Worm (Caenorhabditis elegans): ENCODE results near the gene rpl-10.

rpl-10 gene

ce11 chrII:8152711-8153325 lies 9.1 kb downstream of the rpl-10 start:
- TF ChIP-seq attf-6 (GFP tag; IDR thresholded peaks at IDR 0.05) = no peak
- TF ChIP-seq hrde-1 (tag; optimal IDR thresholded peaks at IDR 0.05; ENCODE audit: borderline replicate concordance) = no peak
- TF ChIP-seq attf-3 (GFP tag; conservative IDR thresholded peaks at IDR 0.05) = no peak
- TF ChIP-seq chd-7 (tag; optimal IDR thresholded peaks at IDR 0.05) = no peak
- TF ChIP-seq sdz-38 (tag; optimal IDR thresholded peaks at IDR 0.05) = no peak
- no peak for TF ChIP-seq aptf-3 (GFP tag; IDR thresholded peaks at IDR 0.05)
- TF ChIP-seq cebp-2 (GFP tag; IDR thresholded peaks at IDR 0.05) = no peak
- no peak for TF ChIP-seq somi-1 (GFP tag; optimal IDR thresholded peaks at IDR 0.05)
- TF ChIP-seq F57A8.1 (GFP tag; optimal IDR thresholded peaks at IDR 0.05) = no peak
- TF ChIP-seq C06A6.2 (GFP tag; conservative IDR thresholded peaks at IDR 0.05) = no peak
- TF ChIP-seq B0019.2 (GFP tag; conservative IDR thresholded peaks at IDR 0.05) = no peak
- no peak for TF ChIP-seq snpc-3.4 (tag; optimal IDR thresholded peaks at IDR 0.05)
- no peak for TF ChIP-seq nhr-90 (tag; optimal IDR thresholded peaks at IDR 0.05)
- no peak for TF ChIP-seq bed-2 (GFP tag; IDR thresholded peaks at IDR 0.05)

ce11 chrII:8156845-8157373 lies 13.2 kb downstream of the rpl-10 start, which contains the start of the genes tub-1 and tmem-138:
tub-1 (minus strand) TSS chrII:8156945.
tmem-138 (plus strand) TSS chrII:8157323.
- TF ChIP-seq hlh-12 (tag; optimal IDR thresholded peaks at IDR 0.05) (no peak), nhr-179 (tag; optimal IDR thresholded peaks at IDR 0.05) (no peak), hsf-1 (GFP tag; IDR thresholded peaks at IDR 0.05) (no peak), pha-4 (tag; optimal IDR thresholded peaks at IDR 0.05) (no peak), nhr-90 (tag; optimal IDR thresholded peaks at IDR 0.05) (no peak), lin-54 (GFP tag; optimal IDR thresholded peaks at IDR 0.05) (no peak), zim-3 (tag; optimal IDR thresholded peaks at IDR 0.05) (no peak), F39B2.1 (GFP tag; IDR thresholded peaks at IDR 0.05) (no peak), aptf-3 (GFP tag; IDR thresholded peaks at IDR 0.05) (no peak), ceh-58 (GFP tag; IDR thresholded peaks at IDR 0.05) (no peak), ama-1 (optimal IDR thresholded peaks at IDR 0.05) (no peak), ama-1 (GFP tag; optimal IDR thresholded peaks at IDR 0.05) (no peak), ceh-79 (tag; optimal IDR thresholded peaks at IDR 0.05) (no peak)

- TF ChIP-seq xnd-1 (tag; optimal IDR thresholded peaks at IDR 0.05) (peak; percentile 13), T07F8.4 (tag; optimal IDR thresholded peaks at IDR 0.05) (no peak), mcd-1 (GFP tag; IDR thresholded peaks at IDR 0.05) (no peak), madf-6 (GFP tag; IDR thresholded peaks at IDR 0.05) (peak; percentile 79), T26A5.8 (tag; optimal IDR thresholded peaks at IDR 0.05) (no peak), cebp-2 (GFP tag; IDR thresholded peaks at IDR 0.05) (no peak), tbp1 (GFP tag; optimal IDR thresholded peaks at IDR 0.05) (no peak), attf-5 (GFP tag; optimal IDR thresholded peaks at IDR 0.05) (peak; percentile 69), him-1 (tag; optimal IDR thresholded peaks at IDR 0.05) (no peak), F52B5.7 (tag; optimal IDR thresholded peaks at IDR 0.05) (no peak), K12H6.12 (tag; optimal IDR thresholded peaks at IDR 0.05) (no peak), ceh-91 (GFP tag; IDR thresholded peaks at IDR 0.05) (peak; percentile 15; the same call in 1 of the 2 replicates), sptf-2 (GFP tag; optimal IDR thresholded peaks at IDR 0.05) (no peak), Y53F4B.3 (GFP tag; IDR thresholded peaks at IDR 0.05) (no peak), rcor-1 (GFP tag; IDR thresholded peaks at IDR 0.05) (no peak), attf-3 (GFP tag; conservative IDR thresholded peaks at IDR 0.05) (peak; percentile 61), F33H1.4 (GFP tag; IDR thresholded peaks at IDR 0.05) (peak; percentile 52; the same call in 1 of the 2 replicates), snpc-1.1 (tag; optimal IDR thresholded peaks at IDR 0.05; ENCODE audit: insufficient read depth) (no peak), tbx-9 (tag; optimal IDR thresholded peaks at IDR 0.05; ENCODE audit: borderline replicate concordance) (no peak), F10E7.11 (tag; optimal IDR thresholded peaks at IDR 0.05) (no peak), Y53G8AR.9 (GFP tag; conservative IDR thresholded peaks at IDR 0.05) (peak; percentile 51; the same call in 1 of the 2 replicates), ztf-18 (tag; optimal IDR thresholded peaks at IDR 0.05) (peak; percentile 92), lsy-27 (tag; optimal IDR thresholded peaks at IDR 0.05; ENCODE audit: borderline replicate concordance, insufficient read depth) (no peak)
These were observed 14.3 kb downstream of the rpl-10 start, which contains the start of gene pch-2 for ce11 chrII:8157991-8158390. pch-2 (plus strand) TSS chrII:8158349.
